Worm (Caenorhabditis elegans) whole organism, L1 larva: Measurements from ENCODE around the gene srp-2.

Source experiments
- aha-1 ChIP-seq: fragments of 150-350 bp; optimal IDR thresholded peaks from 2 replicates; lab custom pipeline; 2014; ENCODE audit warnings: missing biosample characterization, missing genetic modification characterization
- ama-1 ChIP-seq: fragments of 150-350 bp; optimal IDR thresholded peaks from 2 replicates; lab custom pipeline; 2014
- ces-1 ChIP-seq: fragments of 150-350 bp; optimal IDR thresholded peaks from 2 replicates; lab custom pipeline; 2014; ENCODE audit warnings: missing biosample characterization, missing genetic modification reagents, missing genetic modification characterization
- nhr-28 ChIP-seq: fragments of 150-350 bp; optimal IDR thresholded peaks from 2 replicates; lab custom pipeline; 2014; ENCODE audit warnings: missing biosample characterization, missing genetic modification characterization
- pqm-1 ChIP-seq: sonication (generic microtip); optimal IDR thresholded peaks from 3 replicates; lab custom pipeline; 2017; ENCODE audit warnings: missing biosample characterization, missing genetic modification characterization
- skn-1 ChIP-seq: fragments of 150-350 bp; optimal IDR thresholded peaks from 2 replicates; lab custom pipeline; 2014; ENCODE audit warnings: missing biosample characterization, missing genetic modification characterization
- unc-130 ChIP-seq: fragments of 150-350 bp; optimal IDR thresholded peaks from 2 replicates; lab custom pipeline; 2017; ENCODE audit warnings: missing biosample characterization, missing genetic modification characterization, inconsistent platforms
- unc-62 ChIP-seq: fragments of 150-350 bp; optimal IDR thresholded peaks from 2 replicates; lab custom pipeline; 2014; ENCODE audit warnings: missing biosample characterization, missing genetic modification reagents, missing genetic modification characterization
- zag-1 ChIP-seq: fragments of 150-350 bp; optimal IDR thresholded peaks from 2 replicates; lab custom pipeline; 2014; ENCODE audit warnings: missing biosample characterization, missing genetic modification characterization

DNA sequence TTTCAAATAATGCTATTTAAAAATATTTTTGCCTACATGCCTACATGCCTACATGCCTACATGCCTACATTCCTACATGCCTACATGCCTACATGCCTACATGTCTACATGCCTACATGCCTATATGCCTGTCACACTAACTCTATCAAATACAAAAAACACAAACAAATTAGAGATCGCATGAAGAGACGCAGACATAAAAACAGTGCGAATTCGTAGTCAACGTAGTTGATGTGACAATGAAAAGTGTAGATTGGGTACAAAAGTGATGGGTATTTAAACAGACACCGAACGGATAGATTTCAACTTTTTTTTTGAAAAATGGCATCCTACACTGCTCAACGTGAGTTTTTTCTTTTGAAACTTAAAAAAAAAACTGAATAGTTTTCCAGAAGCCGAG, 14.8 kb downstream of the srp-2 start, which contains the start of gene R09E12.9:
- TF ChIP-seq ces-1 (GFP tag; lab: Kevin White, UChicago) (no peak), skn-1 (tag; lab: Kevin White, UChicago) (no peak), pqm-1 (tag; lab: Kevin White, UChicago) (no peak), zag-1 (no peak), unc-62 (GFP tag; lab: Kevin White, UChicago) (no peak), nhr-28 (tag; lab: Kevin White, UChicago) (peak; percentile 54), unc-130 (tag; lab: Kevin White, UChicago) (no peak), ama-1 (lab: Kevin White, UChicago) (no peak), aha-1 (tag; lab: Kevin White, UChicago) (no peak)
